Fruit fly (Drosophila melanogaster) whole organism, adult: ENCODE results near the gene CG6980.

Experiments used
- CG12768 ChIP-seq: fragments of 200-800 bp; sonication (Bioruptor generic); optimal IDR thresholded peaks from 2 replicates; lab custom pipeline; 2017; ENCODE audit warnings: missing biosample characterization, missing genetic modification characterization, mild to moderate bottlenecking, moderate library complexity, missing genetic modification reagents
- CG1620 ChIP-seq: fragments of 200-800 bp; sonication (Bioruptor generic); optimal IDR thresholded peaks from 2 replicates; lab custom pipeline; 2016; ENCODE audit warnings: missing biosample characterization, missing genetic modification characterization
- CG5204 ChIP-seq: fragments of 200-800 bp; sonication (Bioruptor generic); optimal IDR thresholded peaks from 2 replicates; lab custom pipeline; 2016; ENCODE audit warnings: missing biosample characterization, missing genetic modification characterization
- Mnt ChIP-seq: fragments of 200-800 bp; sonication (Bioruptor generic); optimal IDR thresholded peaks from 2 replicates; lab custom pipeline; 2016; ENCODE audit warnings: missing biosample characterization, mild to moderate bottlenecking, missing genetic modification characterization
- cnc ChIP-seq, 2 experiments: fragments of >200 bp; optimal IDR thresholded peaks; 2 replicates each; lab custom pipeline; 2017
- kay ChIP-seq: fragments of 200-800 bp; sonication (Bioruptor generic); peaks from one replicate; lab custom pipeline; 2016; ENCODE audit warnings: missing biosample characterization, missing genetic modification characterization, borderline replicate concordance

dm6 chr3R:24805048-24805447, 2.4 kb upstream of the CG6980 start, which contains the start of gene polybromo:
- TF ChIP-seq kay (peak; percentile 15), CG12768 (GFP tag; lab: Kevin White, UChicago) (no peak), CG5204 (GFP tag; lab: Kevin White, UChicago) (no peak), CG1620 (GFP tag; lab: Kevin White, UChicago) (no peak), cnc (optimal IDR thresholded peaks at IDR 0.05; lab: Kevin White, UChicago) (no peak), Mnt (GFP tag; lab: Kevin White, UChicago) (no peak)
